Fruit fly (Drosophila melanogaster) whole organism, adult: ENCODE data around the gene CG9737.

Experiments used
- CG11617 ChIP-seq: fragments of 200-800 bp; sonication (Bioruptor generic); optimal IDR thresholded peaks from 2 replicates; lab custom pipeline; 2017; ENCODE audit warnings: mild to moderate bottlenecking, missing biosample characterization, missing genetic modification reagents, missing genetic modification characterization
- CG12768 ChIP-seq: fragments of 200-800 bp; sonication (Bioruptor generic); optimal IDR thresholded peaks from 2 replicates; lab custom pipeline; 2017; ENCODE audit warnings: missing biosample characterization, missing genetic modification characterization, mild to moderate bottlenecking, moderate library complexity, missing genetic modification reagents
- CG14711 ChIP-seq: fragments of 200-800 bp; sonication (Bioruptor generic); optimal IDR thresholded peaks from 2 replicates; lab custom pipeline; 2018; ENCODE audit warnings: missing biosample characterization, mild to moderate bottlenecking, missing genetic modification characterization, moderate library complexity
- CG1620 ChIP-seq: fragments of 200-800 bp; sonication (Bioruptor generic); optimal IDR thresholded peaks from 2 replicates; lab custom pipeline; 2016; ENCODE audit warnings: missing biosample characterization, missing genetic modification characterization
- CG33017 ChIP-seq: fragments of 200-800 bp; sonication (Bioruptor generic); optimal IDR thresholded peaks from 2 replicates; lab custom pipeline; 2018; ENCODE audit warnings: missing biosample characterization, mild to moderate bottlenecking, missing genetic modification characterization, moderate library complexity
- CG5204 ChIP-seq: fragments of 200-800 bp; sonication (Bioruptor generic); optimal IDR thresholded peaks from 2 replicates; lab custom pipeline; 2016; ENCODE audit warnings: missing biosample characterization, missing genetic modification characterization
- CG7045 ChIP-seq: fragments of 200-800 bp; sonication (Bioruptor generic); optimal IDR thresholded peaks from 2 replicates; lab custom pipeline; 2017; ENCODE audit warnings: missing biosample characterization, mild to moderate bottlenecking, missing genetic modification characterization
- CG7101 ChIP-seq: fragments of 200-800 bp; sonication (Bioruptor generic); optimal IDR thresholded peaks from 2 replicates; lab custom pipeline; 2018; ENCODE audit warnings: missing biosample characterization, mild to moderate bottlenecking, missing genetic modification characterization, moderate library complexity
- Clk ChIP-seq: fragments of 200-800 bp; sonication (Bioruptor generic); optimal IDR thresholded peaks from 2 replicates; lab custom pipeline; 2017; ENCODE audit warnings: missing biosample characterization, missing genetic modification characterization
- Crg-1 ChIP-seq: fragments of 200-800 bp; sonication (Bioruptor generic); optimal IDR thresholded peaks from 2 replicates; lab custom pipeline; 2016; ENCODE audit warnings: missing biosample characterization, missing genetic modification characterization
- Hr96 ChIP-seq: fragments of 200-800 bp; sonication (Bioruptor generic); optimal IDR thresholded peaks from 2 replicates; lab custom pipeline; 2016; ENCODE audit warnings: missing biosample characterization, missing genetic modification characterization
- Mnt ChIP-seq: fragments of 200-800 bp; sonication (Bioruptor generic); optimal IDR thresholded peaks from 2 replicates; lab custom pipeline; 2016; ENCODE audit warnings: missing biosample characterization, mild to moderate bottlenecking, missing genetic modification characterization
- bab1 ChIP-seq: fragments of 200-800 bp; sonication (Bioruptor generic); optimal IDR thresholded peaks from 3 replicates; lab custom pipeline; 2019; ENCODE audit warnings: missing biosample characterization, mild to moderate bottlenecking, missing genetic modification characterization, moderate library complexity
- cic ChIP-seq: fragments of 200-800 bp; sonication (Bioruptor generic); optimal IDR thresholded peaks from 2 replicates; lab custom pipeline; 2017; ENCODE audit warnings: missing biosample characterization, mild to moderate bottlenecking, missing genetic modification characterization, moderate library complexity
- cnc ChIP-seq, 2 experiments: fragments of >200 bp; optimal IDR thresholded peaks; 2 replicates each; lab custom pipeline; 2017
- kay ChIP-seq: fragments of 200-800 bp; sonication (Bioruptor generic); peaks from one replicate; lab custom pipeline; 2016; ENCODE audit warnings: missing biosample characterization, missing genetic modification characterization, borderline replicate concordance
- ovo ChIP-seq: fragments of 200-800 bp; sonication (Bioruptor generic); optimal IDR thresholded peaks from 2 replicates; lab custom pipeline; 2016; ENCODE audit warnings: missing biosample characterization, missing genetic modification characterization
- pad ChIP-seq: fragments of 200-800 bp; sonication (Bioruptor generic); optimal IDR thresholded peaks from 3 replicates; lab custom pipeline; 2017; ENCODE audit warnings: missing biosample characterization, missing genetic modification characterization, mild to moderate bottlenecking, moderate library complexity, missing genetic modification reagents
- tj ChIP-seq: fragments of 200-800 bp; sonication (Bioruptor generic); optimal IDR thresholded peaks from 3 replicates; lab custom pipeline; 2017; ENCODE audit warnings: missing biosample characterization, mild to moderate bottlenecking, missing genetic modification characterization, moderate library complexity
- toe ChIP-seq: fragments of 200-800 bp; sonication (Bioruptor generic); optimal IDR thresholded peaks from 2 replicates; lab custom pipeline; 2016; ENCODE audit warnings: missing biosample characterization, missing genetic modification characterization

CG9737 gene

DNA sequence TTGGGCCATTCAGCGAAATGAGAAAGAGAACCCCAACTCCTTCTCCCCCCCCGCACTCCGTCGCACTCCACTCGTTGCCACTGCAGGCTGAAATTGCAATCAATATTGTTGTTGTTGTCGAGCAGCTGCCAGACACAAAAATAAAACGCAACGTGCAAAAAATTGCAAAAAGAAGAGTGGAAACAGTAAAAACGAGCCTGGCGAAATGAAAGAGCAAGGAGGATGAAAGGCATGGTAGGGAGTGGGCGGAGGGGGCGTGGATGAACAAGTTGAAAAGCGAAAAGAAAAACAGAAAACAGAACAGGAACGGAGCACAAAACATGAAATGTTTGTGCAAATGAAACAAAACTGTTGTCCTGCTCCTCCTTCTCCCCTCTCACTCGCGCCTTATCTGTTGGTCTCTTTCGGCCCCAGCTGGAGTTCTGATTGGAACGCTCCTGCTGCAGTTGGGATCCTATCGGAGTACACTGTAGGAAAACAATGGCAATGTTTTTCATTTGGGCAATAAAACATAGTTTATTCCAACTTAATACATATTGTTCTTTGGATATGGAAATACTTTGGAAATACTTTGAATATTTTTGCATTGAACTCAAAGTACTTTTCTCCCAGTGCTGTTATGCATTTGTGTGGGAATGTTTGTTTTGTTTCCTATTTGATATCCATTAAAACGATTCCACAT lies 42.0 kb upstream of the CG9737 start:
- TF ChIP-seq ovo (GFP tag; lab: Kevin White, UChicago) (no peak), CG12768 (no peak), CG14711 (tag; lab: Kevin White, UChicago) (no peak), cic (GFP tag; lab: Kevin White, UChicago) (no peak), Crg-1 (GFP tag; lab: Kevin White, UChicago) (no peak), kay (GFP tag; lab: Kevin White, UChicago) (no peak)

DNA sequence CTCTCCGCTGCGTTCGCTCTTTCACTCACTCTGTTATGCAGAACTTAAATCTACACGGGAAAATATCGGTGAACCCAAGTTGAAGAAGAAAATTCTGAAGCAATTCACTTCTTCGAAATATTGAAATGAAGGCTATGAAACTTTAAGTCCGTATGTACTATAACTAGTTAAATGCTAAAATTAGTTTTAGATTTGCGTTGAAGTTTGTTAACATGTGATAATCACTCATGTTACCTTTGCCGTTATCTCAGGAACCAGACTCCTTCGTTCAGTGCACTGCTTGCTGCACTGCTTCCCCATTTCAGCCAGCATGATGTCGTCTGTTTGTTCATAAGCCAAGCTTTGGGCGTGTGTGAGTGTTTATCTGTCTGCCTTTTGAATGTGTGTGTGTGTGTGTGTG lies 41.5 kb upstream of the CG9737 start:
- TF ChIP-seq CG33017 (tag; lab: Kevin White, UChicago) = no peak
- no peak for TF ChIP-seq tj
- TF ChIP-seq CG12768 = no peak
- no peak for TF ChIP-seq CG5204 (GFP tag; lab: Kevin White, UChicago)
- no peak for TF ChIP-seq pad (GFP tag; lab: Kevin White, UChicago)
- TF ChIP-seq Clk (GFP tag; lab: Kevin White, UChicago) = no peak
- no peak for TF ChIP-seq Mnt
- TF ChIP-seq cic (GFP tag; lab: Kevin White, UChicago) = no peak

DNA sequence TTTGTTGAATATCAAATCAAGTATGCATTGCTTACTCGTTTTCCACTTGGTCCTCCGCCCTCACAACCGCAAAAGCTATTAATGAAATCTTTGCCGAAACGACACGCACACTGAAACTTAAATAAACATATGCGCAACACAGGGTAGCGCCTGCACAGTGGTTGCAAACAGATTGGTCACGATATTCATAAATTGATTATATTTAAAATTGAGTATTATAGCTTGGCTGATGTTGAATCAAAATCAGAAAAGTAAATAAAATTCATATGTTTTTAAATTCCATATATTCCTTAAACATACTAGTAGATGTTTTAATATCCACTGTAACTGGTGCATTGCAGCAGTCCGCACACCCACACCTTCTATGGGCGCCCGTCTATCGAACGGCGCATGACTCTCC lies 40.8 kb upstream of the CG9737 start:
- no peak for TF ChIP-seq Mnt
- TF ChIP-seq pad (GFP tag; lab: Kevin White, UChicago) = no peak
- no peak for TF ChIP-seq bab1 (GFP tag; lab: Kevin White, UChicago)
- no peak for TF ChIP-seq cnc (optimal IDR thresholded peaks at IDR 0.05; lab: Kevin White, UChicago)
- TF ChIP-seq Crg-1 (GFP tag; lab: Kevin White, UChicago) = no peak
- TF ChIP-seq CG7101 (tag; lab: Kevin White, UChicago) = no peak
- peak; percentile 3 for TF ChIP-seq kay (GFP tag; lab: Kevin White, UChicago)
- TF ChIP-seq Hr96 (GFP tag; lab: Kevin White, UChicago) = no peak

DNA sequence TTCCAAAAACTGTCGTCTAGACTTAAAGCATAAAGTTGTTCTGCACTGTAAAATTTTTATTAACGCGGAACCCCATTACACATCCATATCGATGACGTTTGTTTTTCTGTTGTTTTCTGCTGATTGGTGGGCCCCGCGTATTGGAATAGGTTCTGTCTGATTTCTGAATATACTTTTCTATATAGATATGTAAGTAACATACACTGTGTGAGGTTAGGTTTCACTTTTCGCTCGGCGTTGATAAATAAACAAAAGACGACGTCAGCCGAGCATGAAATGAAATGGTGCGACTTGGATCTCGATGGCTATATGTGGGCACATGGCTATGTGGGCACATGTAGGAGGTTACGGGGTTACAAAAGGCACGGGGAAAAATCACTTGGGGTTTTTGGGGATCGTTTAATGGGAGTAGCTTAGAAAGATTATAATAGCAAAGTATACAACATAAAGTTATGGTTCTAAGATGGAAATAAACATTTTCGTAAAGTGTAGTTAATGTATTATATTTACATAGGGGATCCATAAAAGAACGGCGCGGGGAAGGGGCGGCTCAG lies 40.0 kb upstream of the CG9737 start:
- TF ChIP-seq cic (GFP tag; lab: Kevin White, UChicago) = peak; percentile 61
- no peak for TF ChIP-seq Crg-1 (GFP tag; lab: Kevin White, UChicago)
- TF ChIP-seq tj = peak; percentile 40

DNA sequence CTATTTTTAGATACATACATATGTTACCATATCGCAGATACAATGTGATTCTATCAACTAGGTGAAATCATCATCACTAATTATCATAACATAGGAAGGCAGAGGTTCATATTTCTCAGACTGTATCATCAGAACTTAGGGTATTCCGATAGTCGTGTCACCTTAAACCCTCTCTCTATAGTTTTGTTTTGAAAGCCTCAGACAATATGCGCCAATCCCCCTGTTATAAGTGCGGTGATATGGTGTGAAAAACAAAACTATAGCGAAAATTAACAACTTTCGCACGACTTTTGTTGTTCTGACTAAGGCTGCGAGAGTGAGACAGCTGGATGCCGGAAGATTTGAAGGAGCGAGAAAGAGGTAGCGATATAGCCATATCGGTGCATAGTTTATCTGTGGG lies 39.4 kb upstream of the CG9737 start:
- no peak for TF ChIP-seq CG7101 (tag; lab: Kevin White, UChicago)
- TF ChIP-seq pad (GFP tag; lab: Kevin White, UChicago) = peak; percentile 1
- no peak for TF ChIP-seq tj
- TF ChIP-seq CG7045 (GFP tag; lab: Kevin White, UChicago) = no peak
- no peak for TF ChIP-seq Crg-1 (GFP tag; lab: Kevin White, UChicago)
- TF ChIP-seq Clk (GFP tag; lab: Kevin White, UChicago) = no peak
- TF ChIP-seq toe = peak; percentile 32
- peak; percentile 94 for TF ChIP-seq kay (GFP tag; lab: Kevin White, UChicago)
- TF ChIP-seq CG11617 (GFP tag; lab: Kevin White, UChicago) = no peak
- no peak for TF ChIP-seq CG1620 (GFP tag; lab: Kevin White, UChicago)
- no peak for TF ChIP-seq CG14711 (tag; lab: Kevin White, UChicago)
- TF ChIP-seq CG33017 (tag; lab: Kevin White, UChicago) = no peak
- no peak for TF ChIP-seq bab1 (GFP tag; lab: Kevin White, UChicago)
- TF ChIP-seq Mnt = no peak
- TF ChIP-seq CG5204 (GFP tag; lab: Kevin White, UChicago) = no peak
- TF ChIP-seq Hr96 (GFP tag; lab: Kevin White, UChicago) = no peak
- TF ChIP-seq cnc (optimal IDR thresholded peaks at IDR 0.05; lab: Kevin White, UChicago) = no peak
- peak; percentile 83 for TF ChIP-seq cic (GFP tag; lab: Kevin White, UChicago)
- no peak for TF ChIP-seq CG12768
- TF ChIP-seq ovo (GFP tag; lab: Kevin White, UChicago) = no peak

DNA sequence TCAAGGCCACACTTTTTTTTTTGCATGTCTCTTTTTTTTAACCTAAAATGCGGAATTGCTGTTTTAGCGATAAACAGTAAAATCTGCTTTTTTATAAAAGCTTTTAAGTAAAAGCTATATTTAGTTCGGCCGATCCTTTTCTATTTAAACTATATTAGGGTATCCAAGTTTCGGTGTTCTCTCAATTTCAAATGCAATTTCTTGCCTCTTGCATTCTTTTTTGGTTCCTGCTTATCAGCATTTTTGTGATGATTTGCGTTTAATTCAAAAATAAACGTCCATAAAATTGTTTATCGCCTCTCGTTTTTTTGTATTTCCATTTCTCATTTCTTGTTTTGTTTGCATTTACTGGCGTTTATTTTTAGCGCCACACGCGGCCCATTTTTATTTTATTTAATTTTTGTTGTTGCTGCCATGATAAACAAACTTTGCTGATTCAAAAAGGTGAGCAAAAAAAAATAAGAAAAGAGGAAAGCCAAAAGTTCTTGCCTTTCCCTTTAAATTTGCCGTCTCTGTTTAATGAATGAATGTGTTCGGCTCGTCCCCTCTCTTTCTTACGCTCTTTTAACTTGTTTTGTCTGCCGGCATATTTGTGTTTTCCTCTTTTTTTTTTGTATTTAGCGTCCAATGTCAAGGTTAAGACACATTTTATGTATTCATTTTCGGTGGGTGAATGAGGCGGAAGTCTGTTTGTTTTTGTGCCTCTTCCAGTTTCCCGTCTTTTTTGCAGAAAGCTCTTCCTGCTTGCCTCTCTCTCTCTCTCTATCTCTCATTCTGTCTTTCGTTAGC lies 38.4 kb upstream of the CG9737 start:
- TF ChIP-seq ovo (GFP tag; lab: Kevin White, UChicago) (no peak), CG11617 (GFP tag; lab: Kevin White, UChicago) (no peak), CG7101 (tag; lab: Kevin White, UChicago) (no peak), cic (GFP tag; lab: Kevin White, UChicago) (no peak), tj (peak; percentile 96), CG12768 (no peak), CG33017 (tag; lab: Kevin White, UChicago) (no peak), CG7045 (GFP tag; lab: Kevin White, UChicago) (no peak), cnc (optimal IDR thresholded peaks at IDR 0.05; lab: Kevin White, UChicago) (no peak), CG5204 (GFP tag; lab: Kevin White, UChicago) (no peak), Mnt (no peak), Hr96 (GFP tag; lab: Kevin White, UChicago) (no peak), bab1 (GFP tag; lab: Kevin White, UChicago) (peak; percentile 31), CG14711 (tag; lab: Kevin White, UChicago) (no peak), kay (GFP tag; lab: Kevin White, UChicago) (peak; percentile 58), CG1620 (GFP tag; lab: Kevin White, UChicago) (no peak), toe (no peak), Clk (GFP tag; lab: Kevin White, UChicago) (no peak), Crg-1 (GFP tag; lab: Kevin White, UChicago) (no peak), pad (GFP tag; lab: Kevin White, UChicago) (no peak)
